Worm (Caenorhabditis elegans): Measurements from ENCODE around the gene C24A3.1.

Gene C24A3.1

ce11 chrX:9010418-9010817 is 11.5 kb downstream of the C24A3.1 start, which contains the start of gene C24A3.9:
TSS of gene C24A3.9 (minus strand) at chrX:9010518.
- TF ChIP-seq K02D7.2 (tag; optimal IDR thresholded peaks at IDR 0.05) (no peak), unc-55 (GFP tag; optimal IDR thresholded peaks at IDR 0.05) (no peak), gmeb-2 (tag; optimal IDR thresholded peaks at IDR 0.05) (no peak), sox-2 (GFP tag; IDR thresholded peaks at IDR 0.05) (no peak), madf-2 (tag; optimal IDR thresholded peaks at IDR 0.05) (no peak), sox-4 (tag; optimal IDR thresholded peaks at IDR 0.05) (no peak), ceh-48 (tag; optimal IDR thresholded peaks at IDR 0.05) (no peak), ceh-22 (tag; optimal IDR thresholded peaks at IDR 0.05) (no peak), ceh-31 (tag; optimal IDR thresholded peaks at IDR 0.05) (no peak), C08G9.2 (tag; optimal IDR thresholded peaks at IDR 0.05) (no peak), ceh-6 (GFP tag; optimal IDR thresholded peaks at IDR 0.05) (no peak), Y22D7AL.16 (tag; optimal IDR thresholded peaks at IDR 0.05) (no peak)

ce11 chrX:9011471-9011870 is 12.6 kb downstream of the C24A3.1 start:
- no peak for TF ChIP-seq madf-2 (tag; optimal IDR thresholded peaks at IDR 0.05)
- TF ChIP-seq fkh-10 (GFP tag; optimal IDR thresholded peaks at IDR 0.05) = no peak
- TF ChIP-seq ceh-30 (tag; optimal IDR thresholded peaks at IDR 0.05) = no peak
- TF ChIP-seq elt-2 (tag; optimal IDR thresholded peaks at IDR 0.05) = no peak
- TF ChIP-seq nhr-11 (tag; optimal IDR thresholded peaks at IDR 0.05) = no peak
- TF ChIP-seq T23F11.4 (GFP tag; optimal IDR thresholded peaks at IDR 0.05) = no peak
- TF ChIP-seq lim-6 (tag; optimal IDR thresholded peaks at IDR 0.05) = no peak
- no peak for TF ChIP-seq ceh-2 (tag; optimal IDR thresholded peaks at IDR 0.05)
- no peak for TF ChIP-seq pat-9 (tag; optimal IDR thresholded peaks at IDR 0.05)
- TF ChIP-seq ceh-45 (GFP tag; IDR thresholded peaks at IDR 0.05) = no peak
- no peak for TF ChIP-seq ceh-24 (tag; optimal IDR thresholded peaks at IDR 0.05)
- TF ChIP-seq sox-4 (tag; optimal IDR thresholded peaks at IDR 0.05) = no peak
- TF ChIP-seq eyg-1 (tag; optimal IDR thresholded peaks at IDR 0.05) = no peak

ce11 chrX:9014451-9014850 is 15.6 kb downstream of the C24A3.1 start:
- TF ChIP-seq hlh-13 (GFP tag; optimal IDR thresholded peaks at IDR 0.05) (no peak), ahr-1 (tag; optimal IDR thresholded peaks at IDR 0.05) (no peak), pqm-1 (tag; optimal IDR thresholded peaks at IDR 0.05) (no peak), ref-2 (tag; optimal IDR thresholded peaks at IDR 0.05) (no peak), tbx-7 (tag; optimal IDR thresholded peaks at IDR 0.05) (no peak), ceh-22 (tag; optimal IDR thresholded peaks at IDR 0.05) (no peak), ama-1 (optimal IDR thresholded peaks at IDR 0.05) (no peak), madf-2 (tag; optimal IDR thresholded peaks at IDR 0.05) (no peak), ceh-48 (tag; optimal IDR thresholded peaks at IDR 0.05) (no peak), Y22D7AL.16 (tag; optimal IDR thresholded peaks at IDR 0.05) (no peak), pros-1 (tag; optimal IDR thresholded peaks at IDR 0.05) (no peak), ceh-6 (GFP tag; optimal IDR thresholded peaks at IDR 0.05) (no peak), che-1 (tag; optimal IDR thresholded peaks at IDR 0.05) (no peak), odd-2 (tag; optimal IDR thresholded peaks at IDR 0.05) (no peak), C38D4.7 (GFP tag; optimal IDR thresholded peaks at IDR 0.05) (no peak), unc-55 (GFP tag; optimal IDR thresholded peaks at IDR 0.05) (no peak)

- TF ChIP-seq gmeb-2 (tag; optimal IDR thresholded peaks at IDR 0.05) (no peak), ceh-31 (tag; optimal IDR thresholded peaks at IDR 0.05) (no peak), hlh-6 (tag; optimal IDR thresholded peaks at IDR 0.05) (no peak)
Observed at ce11 chrX:9015420-9015819, 16.5 kb downstream of the C24A3.1 start, which contains the start of gene T25B6.4. TSS of gene T25B6.4 (plus strand) at chrX:9015720.

- TF ChIP-seq ceh-30 (tag; optimal IDR thresholded peaks at IDR 0.05) (no peak), zip-5 (tag; optimal IDR thresholded peaks at IDR 0.05) (no peak), T23F11.4 (GFP tag; optimal IDR thresholded peaks at IDR 0.05) (no peak), pros-1 (tag; optimal IDR thresholded peaks at IDR 0.05) (no peak), ceh-24 (tag; optimal IDR thresholded peaks at IDR 0.05) (no peak)
Observed at ce11 chrX:9021645-9022044, 22.8 kb downstream of the C24A3.1 start, which contains the start of gene T25B6.5. TSS of gene T25B6.5 (minus strand) at chrX:9021745.
